Worm (Caenorhabditis elegans): Measurements from ENCODE around the gene W02D7.5.

ce11 chrV:8295866-8296265 lies 3.2 kb downstream of the W02D7.5 start, which contains the start of gene smex-1:
- TF ChIP-seq ceh-36 (tag; optimal IDR thresholded peaks at IDR 0.05): no peak
- no peak for TF ChIP-seq ama-1 (optimal IDR thresholded peaks at IDR 0.05)
- no peak for TF ChIP-seq B0310.2 (tag; optimal IDR thresholded peaks at IDR 0.05)
- no peak for TF ChIP-seq tbx-37 (GFP tag; conservative IDR thresholded peaks at IDR 0.05)
- no peak for TF ChIP-seq ets-7 (tag; optimal IDR thresholded peaks at IDR 0.05)
- no peak for TF ChIP-seq hmbx-1 (tag; optimal IDR thresholded peaks at IDR 0.05)
- TF ChIP-seq sea-1 (GFP tag; conservative IDR thresholded peaks at IDR 0.05): no peak
- no peak for TF ChIP-seq flt-1 (GFP tag; IDR thresholded peaks at IDR 0.05)

All from whole organism, early embryonic.